Fruit fly (Drosophila melanogaster): ENCODE data around the gene Ir68a.

Gene Ir68a

DNA sequence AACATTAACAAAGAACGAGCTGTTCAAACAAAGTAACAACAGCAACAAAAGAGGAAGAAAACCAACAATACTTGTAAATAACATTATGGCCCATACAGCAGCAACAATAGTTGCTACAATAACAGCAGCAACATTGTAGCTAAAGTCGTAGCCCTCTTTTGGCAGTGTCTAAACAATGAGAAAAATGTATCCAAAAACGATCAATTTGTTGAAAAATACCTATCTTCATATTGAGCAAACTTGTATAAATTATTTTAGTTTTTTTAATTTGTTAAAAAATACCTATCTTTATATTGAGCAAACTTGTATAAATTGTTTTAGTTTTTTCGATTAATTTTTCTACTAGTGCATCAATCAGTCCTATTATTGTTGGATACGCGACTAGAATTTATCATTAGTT, 49.0 kb upstream of the Ir68a start (continued):
- TF ChIP-seq gem (tag; optimal IDR thresholded peaks at IDR 0.05) (peak; percentile 5), Xrp1 (GFP tag; IDR thresholded peaks at IDR 0.05) (peak; percentile 76), tgo (GFP tag; IDR thresholded peaks at IDR 0.05) (peak; percentile 55), hkb (optimal IDR thresholded peaks at IDR 0.05) (no peak), hkb (GFP tag; IDR thresholded peaks at IDR 0.05) (0 out of 2 replicates have a peak, but pooled peaks have one; percentile 25)

DNA sequence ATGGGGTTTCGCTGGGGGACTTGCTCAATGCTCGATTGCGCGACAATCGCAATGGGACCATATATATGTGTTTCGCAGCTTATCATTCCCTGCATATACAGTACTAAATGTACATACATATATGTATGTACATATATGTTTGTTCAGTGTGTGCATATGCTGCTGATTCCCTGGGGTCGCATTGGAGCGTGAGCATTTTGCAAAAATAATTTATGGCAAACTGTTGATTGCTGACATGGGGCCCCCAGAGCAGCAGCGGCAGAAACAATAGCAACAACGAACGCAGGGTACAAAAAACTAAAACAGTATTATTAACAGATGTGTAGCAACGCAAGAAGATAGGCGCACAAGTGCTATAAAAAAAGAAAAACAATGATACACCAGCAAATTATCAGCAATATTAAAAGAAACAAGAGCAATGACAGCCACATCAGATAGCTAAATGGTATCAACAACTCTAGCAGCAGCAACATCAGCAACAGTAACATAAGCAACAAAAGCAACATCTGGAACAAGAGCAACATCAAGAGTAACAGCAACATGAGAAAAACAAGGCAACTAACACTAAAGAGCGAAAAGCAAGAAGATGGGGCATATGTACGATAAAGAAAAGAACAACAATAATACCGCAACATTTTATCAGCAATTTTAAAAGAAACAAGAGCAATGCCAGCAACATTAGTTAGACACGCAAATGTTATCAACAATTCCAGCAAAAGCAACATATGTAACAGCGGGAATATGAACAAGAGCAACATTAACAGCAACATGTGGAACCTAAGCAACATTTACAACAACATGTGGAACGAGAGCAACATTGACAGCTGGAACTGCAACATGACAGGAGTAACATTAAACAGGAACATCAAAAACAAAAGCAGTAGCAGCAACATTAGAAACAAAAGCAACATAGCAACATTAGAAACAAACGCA, 48.3 kb upstream of the Ir68a start:
- TF ChIP-seq so (GFP tag; IDR thresholded peaks at IDR 0.05) (0 out of 3 replicates have a peak, but pooled peaks have one; percentile 11), eve (GFP tag; optimal IDR thresholded peaks at IDR 0.05) (peak in 1 of 2 experiments; percentile 51), CG30020 (tag; optimal IDR thresholded peaks at IDR 0.05) (no peak), grn (GFP tag; optimal IDR thresholded peaks at IDR 0.05) (peak; percentile 4), Aef1 (GFP tag; IDR thresholded peaks at IDR 0.05) (no peak), CG6272 (GFP tag; IDR thresholded peaks at IDR 0.05) (0 out of 2 replicates have a peak, but pooled peaks have one; percentile 19), Nf-YA (GFP tag; IDR thresholded peaks at IDR 0.05) (0 out of 2 replicates have a peak, but pooled peaks have one; percentile 5), CG9932 (GFP tag; IDR thresholded peaks at IDR 0.05) (0 out of 2 replicates have a peak, but pooled peaks have one; percentile 34), nom (GFP tag; optimal IDR thresholded peaks at IDR 0.05) (peak; percentile 22), Med (GFP tag) (peak; percentile 39), cad (GFP tag; optimal IDR thresholded peaks at IDR 0.05) (no peak), CG11504 (tag; optimal IDR thresholded peaks at IDR 0.05) (peak; percentile 93), lab (GFP tag; optimal IDR thresholded peaks at IDR 0.05) (peak; percentile 46), CG8290 (GFP tag; optimal IDR thresholded peaks at IDR 0.05) (no peak), CG8290 (tag; optimal IDR thresholded peaks at IDR 0.05) (peak in 1 of 2 experiments; percentile 60), CG18599 (GFP tag; optimal IDR thresholded peaks at IDR 0.05) (peak; percentile 24), CG14860 (GFP tag; IDR thresholded peaks at IDR 0.05; ENCODE audit: partially characterized antibody) (0 out of 3 replicates have a peak, but pooled peaks have one; percentile 16), Ets65A (GFP tag) (peak; percentile 60), ems (GFP tag; optimal IDR thresholded peaks at IDR 0.05) (no peak), Drgx (GFP tag; IDR thresholded peaks at IDR 0.05) (peak; percentile 29; the same call in 1 of the 2 replicates), CG8089 (GFP tag; optimal IDR thresholded peaks at IDR 0.05) (no peak), CG3281 (GFP tag; optimal IDR thresholded peaks at IDR 0.05) (peak; percentile 3), CG16779 (GFP tag; IDR thresholded peaks at IDR 0.05) (no peak), CG3838 (GFP tag; optimal IDR thresholded peaks at IDR 0.05) (peak; percentile 72)

DNA sequence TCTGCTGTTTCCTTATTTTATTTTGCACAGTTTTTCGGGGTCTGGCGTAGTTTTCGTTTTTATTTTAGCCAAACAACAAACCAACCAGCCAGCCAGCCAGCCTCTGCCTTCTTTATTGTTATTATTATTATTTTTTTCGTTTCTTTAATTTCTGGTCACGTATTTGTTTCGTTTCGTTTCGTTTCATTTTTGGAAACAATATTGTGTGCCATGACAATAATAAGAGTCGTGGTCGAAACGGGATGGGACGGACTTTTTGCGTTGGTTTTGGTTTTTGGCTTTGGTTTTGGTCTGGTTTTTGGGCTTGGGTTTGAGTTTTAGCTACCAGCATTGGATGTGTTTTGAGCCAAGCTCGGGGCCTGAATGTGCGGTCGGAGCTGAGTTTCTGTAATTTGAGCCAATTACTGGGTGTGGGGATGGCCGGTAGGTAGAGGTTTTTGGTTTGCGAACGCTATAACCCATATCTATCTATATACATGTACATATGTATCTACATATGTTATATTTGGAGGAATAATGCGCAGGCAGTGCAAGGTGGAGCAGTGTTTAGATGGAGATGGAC, 44.6 kb upstream of the Ir68a start:
- TF ChIP-seq CG11695 (GFP tag; IDR thresholded peaks at IDR 0.05) (0 out of 3 replicates have a peak, but pooled peaks have one; percentile 14), CG17829 (tag; optimal IDR thresholded peaks at IDR 0.05) (no peak), CG13624 (GFP tag; optimal IDR thresholded peaks at IDR 0.05) (peak; percentile 34), Usf (GFP tag; optimal IDR thresholded peaks at IDR 0.05) (no peak), CG18599 (GFP tag; optimal IDR thresholded peaks at IDR 0.05) (peak; percentile 25), sug (tag; optimal IDR thresholded peaks at IDR 0.05) (peak; percentile 3), fd3F (GFP tag; optimal IDR thresholded peaks at IDR 0.05) (peak; percentile 18), CG8281 (tag; optimal IDR thresholded peaks at IDR 0.05) (no peak), Dek (tag; optimal IDR thresholded peaks at IDR 0.05) (peak; percentile 10), CG8924 (tag; optimal IDR thresholded peaks at IDR 0.05) (peak; percentile 7), ara (GFP tag; IDR thresholded peaks at IDR 0.05) (no peak), Rx (GFP tag; IDR thresholded peaks at IDR 0.05) (no peak), CG1603 (tag; optimal IDR thresholded peaks at IDR 0.05) (peak; percentile 48), Lhr (GFP tag; optimal IDR thresholded peaks at IDR 0.05) (no peak), abd-A (tag; optimal IDR thresholded peaks at IDR 0.05) (peak; percentile 62), CG32532 (GFP tag; IDR thresholded peaks at IDR 0.05) (peak; percentile 36; the same call in 1 of the 2 replicates), Optix (GFP tag; IDR thresholded peaks at IDR 0.05) (no peak), CG3281 (GFP tag; optimal IDR thresholded peaks at IDR 0.05) (peak; percentile 29), kni (GFP tag; optimal IDR thresholded peaks at IDR 0.05) (peak; percentile 16), z (GFP tag; IDR thresholded peaks at IDR 0.05) (0 out of 3 replicates have a peak, but pooled peaks have one; percentile 12)

Measured in whole organism, embryonic.